Worm (Caenorhabditis elegans) whole organism, late embryonic: ENCODE results near the gene ZK380.4.

ENCODE experiments used
- ama-1 ChIP-seq: fragments of 150-350 bp; optimal IDR thresholded peaks from 2 replicates; lab custom pipeline; 2014
- ceh-45 ChIP-seq: fragments of 200-800 bp; sonication (Bioruptor generic); IDR thresholded peaks from 2 replicates; pipeline ENCODE4 v1.3.6; 2022; ENCODE audit warnings: missing genetic modification reagents, missing genetic modification characterization, missing compliant biosample characterization
- ceh-6 ChIP-seq: fragments of 200-800 bp; sonication (Bioruptor generic); optimal IDR thresholded peaks from 2 replicates; lab custom pipeline; 2018; ENCODE audit warnings: mild to moderate bottlenecking, missing genetic modification characterization, missing compliant biosample characterization
- mec-3 ChIP-seq: sonication (generic microtip); optimal IDR thresholded peaks from 2 replicates; lab custom pipeline; 2016; ENCODE audit warnings: borderline replicate concordance, missing genetic modification characterization, missing compliant biosample characterization
- nfya-1 ChIP-seq: sonication (generic microtip); optimal IDR thresholded peaks from 2 replicates; lab custom pipeline; 2017; ENCODE audit warnings: missing genetic modification characterization, mild to moderate bottlenecking, missing compliant biosample characterization, antibody characterized with exemption, moderate library complexity
- pag-3 ChIP-seq: sonication (generic microtip); optimal IDR thresholded peaks from 2 replicates; lab custom pipeline; 2016; ENCODE audit warnings: missing compliant biosample characterization, missing genetic modification characterization, borderline replicate concordance

ce11 chrX:1654146-1654545 lies 2.4 kb upstream of the ZK380.4 start, which contains the start of gene ZK380.6:
- no peak for TF ChIP-seq pag-3
- no peak for TF ChIP-seq mec-3 (tag; lab: Kevin White, UChicago)
- no peak for TF ChIP-seq nfya-1 (tag; lab: Kevin White, UChicago)
- no peak for TF ChIP-seq ceh-6 (GFP tag; lab: Kevin White, UChicago)
- 0 out of 2 replicates have a peak, but pooled peaks have one; percentile 11 for TF ChIP-seq ceh-45
- TF ChIP-seq ama-1 (lab: Kevin White, UChicago): no peak
